Worm (Caenorhabditis elegans) whole organism, young adult: ENCODE measurements around the gene F59B10.5.
A peak's percentile ranks its signal among the peaks of the same experiment; 100 is the strongest.

ENCODE experiments used
- B0261.1 ChIP-seq: sonication (generic microtip); optimal IDR thresholded peaks from 2 replicates; lab custom pipeline; 2016; ENCODE audit warnings: mild to moderate bottlenecking, missing genetic modification characterization, moderate library complexity, missing compliant biosample characterization
- D2030.7 ChIP-seq: fragments of 200-800 bp; sonication (Bioruptor generic); IDR thresholded peaks from 2 replicates; pipeline ENCODE4 v1.3.6; 2022; ENCODE audit warnings: missing genetic modification reagents, missing genetic modification characterization, missing compliant biosample characterization
- F10E7.11 ChIP-seq: sonication (generic microtip); optimal IDR thresholded peaks from 2 replicates; lab custom pipeline; 2017; ENCODE audit warnings: mild to moderate bottlenecking, missing genetic modification characterization, moderate library complexity, missing compliant biosample characterization
- F49E8.2 ChIP-seq: sonication (generic microtip); optimal IDR thresholded peaks from 3 replicates; lab custom pipeline; 2017; ENCODE audit warnings: missing genetic modification characterization, mild to moderate bottlenecking, missing compliant biosample characterization, antibody characterized with exemption, moderate library complexity; ENCODE audit not compliant: insufficient read depth
- F52B5.7 ChIP-seq: sonication (generic microtip); optimal IDR thresholded peaks from 2 replicates; lab custom pipeline; 2016; ENCODE audit warnings: mild to moderate bottlenecking, missing genetic modification characterization, missing compliant biosample characterization
- K11D2.4 ChIP-seq: fragments of 200-800 bp; sonication (Bioruptor generic); IDR thresholded peaks from 2 replicates; pipeline ENCODE4 v1.3.6; 2022; ENCODE audit warnings: missing genetic modification reagents, missing genetic modification characterization, missing compliant biosample characterization
- K12H6.12 ChIP-seq: fragments of 200-800 bp; sonication (Bioruptor generic); optimal IDR thresholded peaks from 2 replicates; lab custom pipeline; 2018; ENCODE audit warnings: mild to moderate bottlenecking, missing genetic modification characterization, missing compliant biosample characterization
- Y53G8AR.9 ChIP-seq: fragments of 200-800 bp; sonication (Bioruptor generic); conservative IDR thresholded peaks from 2 replicates; pipeline ENCODE4 v1.3.6; 2022; ENCODE audit warnings: missing genetic modification reagents, missing genetic modification characterization, missing compliant biosample characterization
- Y67H2A.10 ChIP-seq: fragments of 200-800 bp; sonication (Bioruptor generic); conservative IDR thresholded peaks from 2 replicates; pipeline ENCODE4 v1.3.6; 2022; ENCODE audit warnings: missing genetic modification reagents, missing genetic modification characterization, missing compliant biosample characterization
- aptf-2 ChIP-seq: fragments of 200-800 bp; sonication (Bioruptor generic); conservative IDR thresholded peaks from 2 replicates; pipeline ENCODE4 v1.3.6; 2022; ENCODE audit warnings: missing genetic modification reagents, missing genetic modification characterization, missing compliant biosample characterization
- aptf-3 ChIP-seq: fragments of 200-800 bp; sonication (Bioruptor generic); IDR thresholded peaks from 2 replicates; pipeline ENCODE4 v1.3.6; 2022; ENCODE audit warnings: missing genetic modification characterization, missing compliant biosample characterization
- cebp-1 ChIP-seq, 2 experiments: fragments of 200-800 bp in 1 of 2; sonication (Bioruptor generic) in 1 of 2; sonication (generic microtip) in 1 of 2; IDR thresholded peaks in 1 of 2; optimal IDR thresholded peaks in 1 of 2; 2 replicates each; pipeline versions ENCODE4 v1.3.6 to Lab custom; 2017 to 2022; ENCODE audit warnings: missing compliant biosample characterization in 2 of 2, missing genetic modification characterization in 2 of 2, mild to moderate bottlenecking in 1 of 2, missing genetic modification reagents in 1 of 2, moderate library complexity in 1 of 2
- ceh-100 ChIP-seq: fragments of 200-800 bp; sonication (Bioruptor generic); IDR thresholded peaks from 2 replicates; pipeline ENCODE4 v1.3.6; 2022; ENCODE audit warnings: missing genetic modification reagents, missing genetic modification characterization, missing compliant biosample characterization
- ceh-79 ChIP-seq: sonication (generic microtip); optimal IDR thresholded peaks from 2 replicates; lab custom pipeline; 2017; ENCODE audit warnings: mild to moderate bottlenecking, missing genetic modification characterization, missing compliant biosample characterization
- chd-7 ChIP-seq: sonication (generic microtip); optimal IDR thresholded peaks from 2 replicates; lab custom pipeline; 2016; ENCODE audit warnings: mild to moderate bottlenecking, missing genetic modification characterization, moderate library complexity, missing compliant biosample characterization
- die-1 ChIP-seq: sonication (generic microtip); optimal IDR thresholded peaks from 2 replicates; lab custom pipeline; 2016; ENCODE audit warnings: missing genotype, mild to moderate bottlenecking, missing genetic modification characterization, missing compliant biosample characterization
- dox-1 ChIP-seq: fragments of 200-800 bp; sonication (Bioruptor generic); IDR thresholded peaks from 2 replicates; pipeline ENCODE4 v1.3.6; 2022; ENCODE audit warnings: missing genetic modification reagents, missing genetic modification characterization, missing compliant biosample characterization
- dpff-1 ChIP-seq: sonication (generic microtip); optimal IDR thresholded peaks from 2 replicates; lab custom pipeline; 2017; ENCODE audit warnings: mild to moderate bottlenecking, missing genetic modification characterization, missing compliant biosample characterization
- egl-44 ChIP-seq: fragments of 200-800 bp; sonication (Bioruptor generic); IDR thresholded peaks from 2 replicates; pipeline ENCODE4 v1.3.6; 2022; ENCODE audit warnings: missing genetic modification reagents, missing genetic modification characterization, missing compliant biosample characterization
- ets-4 ChIP-seq: fragments of 200-800 bp; sonication (Bioruptor generic); optimal IDR thresholded peaks from 2 replicates; lab custom pipeline; 2018; ENCODE audit warnings: mild to moderate bottlenecking, missing genetic modification characterization, missing compliant biosample characterization
- fkh-3 ChIP-seq: sonication (generic microtip); optimal IDR thresholded peaks from 2 replicates; lab custom pipeline; 2016; ENCODE audit warnings: mild to moderate bottlenecking, missing genetic modification characterization, missing compliant biosample characterization
- gei-17 ChIP-seq: fragments of 200-800 bp; sonication (Bioruptor generic); optimal IDR thresholded peaks from 2 replicates; lab custom pipeline; 2018; ENCODE audit warnings: mild to moderate bottlenecking, missing genetic modification characterization, missing compliant biosample characterization
- hlh-26 ChIP-seq: fragments of 200-800 bp; sonication (Bioruptor generic); conservative IDR thresholded peaks from 2 replicates; pipeline ENCODE4 v1.3.6; 2022; ENCODE audit warnings: missing genetic modification reagents, missing genetic modification characterization, missing compliant biosample characterization
- hmg-20 ChIP-seq: fragments of 200-800 bp; sonication (Bioruptor generic); IDR thresholded peaks from 2 replicates; pipeline ENCODE4 v1.3.6; 2022; ENCODE audit warnings: missing genetic modification reagents, missing genetic modification characterization, missing compliant biosample characterization
- lin-26 ChIP-seq: fragments of 200-800 bp; sonication (Bioruptor generic); IDR thresholded peaks from 2 replicates; pipeline ENCODE4 v1.3.6; 2022; ENCODE audit warnings: missing genetic modification reagents, missing genetic modification characterization, missing compliant biosample characterization
- lin-40 ChIP-seq: sonication (generic microtip); optimal IDR thresholded peaks from 2 replicates; lab custom pipeline; 2016; ENCODE audit warnings: missing genetic modification characterization, mild to moderate bottlenecking, missing compliant biosample characterization, missing genotype, missing genetic modification reagents
- lin-54 ChIP-seq: fragments of 200-800 bp; sonication (Bioruptor generic); optimal IDR thresholded peaks from 2 replicates; lab custom pipeline; 2018; ENCODE audit warnings: mild to moderate bottlenecking, missing genetic modification characterization, missing compliant biosample characterization
- lsl-1 ChIP-seq: fragments of 200-800 bp; sonication (Bioruptor generic); optimal IDR thresholded peaks from 2 replicates; lab custom pipeline; 2018; ENCODE audit warnings: mild to moderate bottlenecking, missing genetic modification characterization, moderate library complexity, missing compliant biosample characterization
- madf-3 ChIP-seq: fragments of 200-800 bp; sonication (Bioruptor generic); IDR thresholded peaks from 2 replicates; pipeline ENCODE4 v1.3.6; 2022; ENCODE audit warnings: missing genetic modification reagents, missing genetic modification characterization, missing compliant biosample characterization
- nfya-1 ChIP-seq: sonication (generic microtip); optimal IDR thresholded peaks from 2 replicates; lab custom pipeline; 2017; ENCODE audit warnings: antibody characterized with exemption, missing compliant biosample characterization, missing genetic modification characterization, borderline replicate concordance; ENCODE audit not compliant: insufficient read depth
- nfyb-1 ChIP-seq: fragments of 200-800 bp; sonication (Bioruptor generic); IDR thresholded peaks from 2 replicates; pipeline ENCODE4 v1.3.6; 2022; ENCODE audit warnings: missing genetic modification reagents, missing genetic modification characterization, missing compliant biosample characterization
- nhr-27 ChIP-seq: fragments of 200-800 bp; sonication (Bioruptor generic); optimal IDR thresholded peaks from 2 replicates; lab custom pipeline; 2018; ENCODE audit warnings: mild to moderate bottlenecking, missing genetic modification characterization, moderate library complexity, missing compliant biosample characterization
- pha-4 ChIP-seq: fragments of 150-350 bp; sonication (generic microtip); optimal IDR thresholded peaks from 2 replicates; lab custom pipeline; 2014; ENCODE audit warnings: missing biosample characterization, missing genetic modification reagents, missing genetic modification characterization
- rcor-1 ChIP-seq: fragments of 200-800 bp; sonication (Bioruptor generic); IDR thresholded peaks from 2 replicates; pipeline ENCODE4 v1.3.6; 2022; ENCODE audit warnings: missing genetic modification reagents, missing genetic modification characterization, missing compliant biosample characterization
- sea-2 ChIP-seq: fragments of 200-800 bp; sonication (Bioruptor generic); IDR thresholded peaks from 2 replicates; pipeline ENCODE4 v1.3.6; 2022; ENCODE audit warnings: missing genetic modification characterization, missing compliant biosample characterization
- snpc-1.3 ChIP-seq: sonication (generic microtip); optimal IDR thresholded peaks from 2 replicates; lab custom pipeline; 2017; ENCODE audit warnings: missing genetic modification characterization, mild to moderate bottlenecking, missing compliant biosample characterization, antibody characterized with exemption, moderate library complexity, missing genotype, missing genetic modification reagents; ENCODE audit not compliant: insufficient read depth
- snpc-3.4 ChIP-seq: sonication (generic microtip); optimal IDR thresholded peaks from 2 replicates; lab custom pipeline; 2017; ENCODE audit warnings: missing genetic modification characterization, mild to moderate bottlenecking, missing compliant biosample characterization, antibody characterized with exemption, moderate library complexity, missing genotype, missing genetic modification reagents
- snpc-4 ChIP-seq, 5 experiments: fragments of 150-350 bp in 1 of 5; sonication (generic microtip) in 4 of 5; optimal IDR thresholded peaks; 2 replicates each; lab custom pipeline; 2014 to 2018; ENCODE audit warnings: missing genetic modification characterization in 5 of 5, missing biosample characterization in 3 of 5, antibody characterized with exemption in 2 of 5, mild to moderate bottlenecking in 2 of 5, missing compliant biosample characterization in 2 of 5, missing genotype in 2 of 5, moderate library complexity in 2 of 5, missing genetic modification reagents in 1 of 5
- tbp1 ChIP-seq: fragments of 200-800 bp; sonication (Bioruptor generic); optimal IDR thresholded peaks from 2 replicates; lab custom pipeline; 2018; ENCODE audit warnings: mild to moderate bottlenecking, missing genetic modification characterization, missing compliant biosample characterization
- tlf-1 ChIP-seq: fragments of 200-800 bp; sonication (Bioruptor generic); optimal IDR thresholded peaks from 2 replicates; lab custom pipeline; 2018; ENCODE audit warnings: mild to moderate bottlenecking, missing genetic modification characterization, missing compliant biosample characterization
- unc-130 ChIP-seq: sonication (generic microtip); optimal IDR thresholded peaks from 2 replicates; lab custom pipeline; 2016; ENCODE audit warnings: missing genetic modification reagents, missing genetic modification characterization, missing compliant biosample characterization
- ztf-25 ChIP-seq: fragments of 200-800 bp; sonication (Bioruptor generic); IDR thresholded peaks from 2 replicates; pipeline ENCODE4 v1.3.6; 2022; ENCODE audit warnings: missing genetic modification reagents, missing genetic modification characterization, missing compliant biosample characterization
- ztf-26 ChIP-seq: sonication (generic microtip); optimal IDR thresholded peaks from 2 replicates; lab custom pipeline; 2017; ENCODE audit warnings: missing genetic modification characterization, missing compliant biosample characterization
- ztf-3 ChIP-seq: fragments of 200-800 bp; sonication (Bioruptor generic); optimal IDR thresholded peaks from 2 replicates; lab custom pipeline; 2018; ENCODE audit warnings: mild to moderate bottlenecking, missing genetic modification characterization, missing compliant biosample characterization

Gene F59B10.5

DNA sequence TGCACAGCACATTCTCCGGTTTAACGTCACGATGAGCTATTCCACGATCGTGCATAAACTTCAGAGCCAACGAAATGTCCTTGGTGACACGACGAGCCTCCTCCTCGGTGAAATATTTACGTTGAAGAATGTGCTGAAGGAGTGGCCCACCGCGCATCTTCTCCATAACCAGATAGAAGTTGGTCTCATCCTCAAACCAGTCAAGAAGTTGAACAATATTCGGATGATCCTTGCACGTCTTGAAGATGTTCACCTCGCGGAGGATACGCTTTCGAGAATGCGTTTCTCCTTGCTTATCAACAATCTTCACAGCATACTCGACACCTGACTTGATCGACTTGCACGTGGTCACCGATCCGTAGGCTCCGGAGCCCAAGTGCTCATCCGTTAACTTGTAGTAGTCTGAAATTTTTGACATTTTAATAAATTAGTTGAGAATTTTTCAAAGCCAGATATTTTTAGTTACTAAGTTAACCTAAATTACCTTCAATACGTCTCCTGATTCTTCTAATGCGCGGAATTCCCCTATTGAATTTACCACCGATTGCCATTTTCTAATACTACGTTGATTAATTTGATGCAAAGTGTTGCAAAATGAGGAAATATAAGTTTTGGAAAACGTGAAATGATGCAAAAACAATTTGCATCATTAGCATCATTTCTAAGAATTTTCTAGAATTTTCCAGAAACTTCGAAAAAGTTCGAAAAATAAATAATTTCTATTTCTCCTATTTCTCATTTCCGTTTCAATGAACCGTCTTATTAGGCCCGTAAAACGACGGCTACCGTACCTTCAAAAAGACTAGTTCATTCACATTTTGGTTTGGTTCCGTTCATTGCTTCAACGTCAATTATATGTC, 22.7 kb upstream of the F59B10.5 start (continued):
- TF ChIP-seq cebp-1 (GFP tag; IDR thresholded peaks at IDR 0.05; lab: Robert Waterston, UW) (no peak), cebp-1 (tag; optimal IDR thresholded peaks at IDR 0.05; lab: Kevin White, UChicago) (no peak), sea-2 (GFP tag; lab: Robert Waterston, UW) (no peak), lin-26 (GFP tag; lab: Robert Waterston, UW) (peak; percentile 82), B0261.1 (no peak), nfya-1 (tag; lab: Kevin White, UChicago) (no peak), D2030.7 (GFP tag; lab: Robert Waterston, UW) (no peak), dox-1 (GFP tag; lab: Robert Waterston, UW) (no peak), tbp1 (GFP tag; lab: Kevin White, UChicago) (no peak), ceh-79 (tag; lab: Kevin White, UChicago) (no peak), snpc-4 (GFP tag; optimal IDR thresholded peaks at IDR 0.05; lab: Kevin White, UChicago) (no peak), snpc-4 (tag; optimal IDR thresholded peaks at IDR 0.05; lab: Kevin White, UChicago) (no peak), nhr-27 (tag; lab: Kevin White, UChicago) (no peak), F49E8.2 (tag; lab: Kevin White, UChicago) (no peak), hlh-26 (GFP tag; lab: Robert Waterston, UW) (no peak), rcor-1 (GFP tag; lab: Robert Waterston, UW) (no peak; the same call in 1 of the 2 replicates), lsl-1 (GFP tag; lab: Kevin White, UChicago) (no peak), fkh-3 (peak; percentile 55), pha-4 (tag; lab: Kevin White, UChicago) (no peak), Y53G8AR.9 (peak; percentile 32; the same call in 1 of the 2 replicates), snpc-1.3 (tag; lab: Kevin White, UChicago) (no peak), K11D2.4 (no peak), madf-3 (peak; percentile 70), lin-40 (tag; lab: Kevin White, UChicago) (no peak), ztf-25 (GFP tag; lab: Robert Waterston, UW) (no peak), gei-17 (no peak), hmg-20 (GFP tag; lab: Robert Waterston, UW) (no peak; the same call in 1 of the 2 replicates), snpc-3.4 (tag; lab: Kevin White, UChicago) (no peak), K12H6.12 (tag; lab: Kevin White, UChicago) (no peak), F52B5.7 (tag; lab: Kevin White, UChicago) (no peak), ets-4 (no peak), tlf-1 (GFP tag; lab: Kevin White, UChicago) (peak; percentile 39), aptf-3 (peak; percentile 6; the same call in 1 of the 2 replicates), F10E7.11 (tag; lab: Kevin White, UChicago) (no peak), unc-130 (GFP tag; lab: Kevin White, UChicago) (no peak), dpff-1 (tag; lab: Kevin White, UChicago) (no peak), egl-44 (peak; percentile 66; the same call in 1 of the 2 replicates), lin-54 (GFP tag; lab: Kevin White, UChicago) (no peak), aptf-2 (GFP tag; lab: Robert Waterston, UW) (no peak), Y67H2A.10 (GFP tag; lab: Robert Waterston, UW) (no peak), chd-7 (tag; lab: Kevin White, UChicago) (peak; percentile 17), nfyb-1 (GFP tag; lab: Robert Waterston, UW) (peak; percentile 73), ceh-100 (GFP tag; lab: Robert Waterston, UW) (0 out of 2 replicates have a peak, but pooled peaks have one; percentile 8), ztf-3 (no peak), die-1 (tag; lab: Kevin White, UChicago) (no peak), ztf-26 (tag; lab: Kevin White, UChicago) (no peak)
